Worm (Caenorhabditis elegans): ENCODE data around the gene srv-24.

Gene srv-24

DNA sequence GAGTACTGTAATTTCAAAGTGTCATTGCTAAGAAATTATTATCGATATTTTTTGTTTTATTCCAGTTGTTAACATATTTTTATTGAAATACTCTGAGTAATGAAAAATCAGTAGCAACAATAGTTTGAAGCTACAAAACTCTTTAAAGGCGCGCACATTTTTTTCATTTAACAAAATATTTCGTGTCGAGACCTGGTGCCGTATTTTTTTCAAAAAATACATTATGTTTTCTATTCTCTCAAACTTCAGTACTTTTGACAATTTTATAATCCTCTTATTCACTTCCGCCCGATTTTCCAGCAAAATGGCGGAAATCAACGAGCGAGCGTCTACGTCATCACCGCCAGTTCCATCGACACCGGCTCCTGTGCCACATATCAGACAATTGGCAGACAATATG lies 43.3 kb upstream of the srv-24 start, which contains the start of gene blos-2:
Gene blos-2, plus strand, starts transcription at position 301 of the 400 bp plus-strand sequence.
- TF ChIP-seq cnd-1 (tag; optimal IDR thresholded peaks at IDR 0.05) = no peak
- no peak for TF ChIP-seq elt-1 (tag; optimal IDR thresholded peaks at IDR 0.05; ENCODE audit: borderline replicate concordance, insufficient read depth)
- no peak for TF ChIP-seq bed-3 (GFP tag; optimal IDR thresholded peaks at IDR 0.05)
- no peak for TF ChIP-seq ceh-83 (GFP tag; optimal IDR thresholded peaks at IDR 0.05)
- TF ChIP-seq unc-120 (tag; optimal IDR thresholded peaks at IDR 0.05; ENCODE audit: poor library complexity, severe bottlenecking) = no peak
- no peak for TF ChIP-seq ceh-39 (tag; optimal IDR thresholded peaks at IDR 0.05)
- TF ChIP-seq hlh-1 (tag; optimal IDR thresholded peaks at IDR 0.05) = no peak
- no peak for TF ChIP-seq ceh-43 (GFP tag; optimal IDR thresholded peaks at IDR 0.05)
- TF ChIP-seq nhr-76 (tag; optimal IDR thresholded peaks at IDR 0.05) = no peak
- no peak for TF ChIP-seq snpc-4 (tag; optimal IDR thresholded peaks at IDR 0.05)
- TF ChIP-seq unc-39 (tag; optimal IDR thresholded peaks at IDR 0.05) = no peak
- no peak for TF ChIP-seq tbx-8 (GFP tag; optimal IDR thresholded peaks at IDR 0.05)
- TF ChIP-seq blmp-1 (tag; optimal IDR thresholded peaks at IDR 0.05) = no peak
- no peak for TF ChIP-seq sem-2 (GFP tag; optimal IDR thresholded peaks at IDR 0.05)
- no peak for TF ChIP-seq ces-1 (GFP tag; optimal IDR thresholded peaks at IDR 0.05)
- TF ChIP-seq zip-8 (tag; optimal IDR thresholded peaks at IDR 0.05) = no peak
- TF ChIP-seq ztf-11 (tag; optimal IDR thresholded peaks at IDR 0.05) = no peak
- TF ChIP-seq elt-3 (tag; optimal IDR thresholded peaks at IDR 0.05) = no peak
- TF ChIP-seq nhr-237 (tag; optimal IDR thresholded peaks at IDR 0.05) = no peak

ce11 chrIV:6330790-6331189 lies 40.1 kb upstream of the srv-24 start:
- TF ChIP-seq drap-1 (GFP tag; optimal IDR thresholded peaks at IDR 0.05) (no peak), mab-5 (tag; optimal IDR thresholded peaks at IDR 0.05) (no peak), lsy-2 (tag; optimal IDR thresholded peaks at IDR 0.05) (no peak), ceh-43 (GFP tag; optimal IDR thresholded peaks at IDR 0.05) (no peak), snpc-4 (tag; optimal IDR thresholded peaks at IDR 0.05) (no peak), mep-1 (tag; optimal IDR thresholded peaks at IDR 0.05) (no peak), ces-1 (GFP tag; optimal IDR thresholded peaks at IDR 0.05) (no peak), unc-120 (tag; optimal IDR thresholded peaks at IDR 0.05; ENCODE audit: poor library complexity, severe bottlenecking) (peak; percentile 12), tbx-8 (GFP tag; optimal IDR thresholded peaks at IDR 0.05) (no peak), unc-62 (GFP tag; optimal IDR thresholded peaks at IDR 0.05) (peak; percentile 49), cnd-1 (tag; optimal IDR thresholded peaks at IDR 0.05) (no peak)

DNA sequence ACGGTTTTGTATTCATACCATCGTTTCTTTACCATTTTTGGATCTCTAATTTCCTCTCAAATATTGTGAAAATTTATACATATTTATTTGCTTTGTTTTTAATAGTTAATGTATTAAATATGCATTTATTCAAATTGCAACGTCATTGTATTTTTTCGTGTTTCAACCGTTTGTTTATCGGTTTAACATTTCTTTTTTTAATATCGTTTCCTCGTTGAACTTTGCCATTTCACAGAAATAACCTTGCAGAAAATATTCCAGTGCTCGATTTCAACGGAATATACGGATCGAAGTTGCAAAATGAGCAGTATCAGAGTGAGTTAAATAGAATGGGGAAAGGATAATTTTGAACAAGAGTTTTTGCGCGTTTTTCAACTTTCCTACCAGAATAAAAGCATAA lies 38.7 kb upstream of the srv-24 start, which contains the start of gene seu-1:
Gene seu-1, plus strand, starts transcription at position 301 of the 400 bp plus-strand sequence.
- TF ChIP-seq elt-1 (tag; optimal IDR thresholded peaks at IDR 0.05; ENCODE audit: borderline replicate concordance, insufficient read depth) (no peak), ham-2 (GFP tag; optimal IDR thresholded peaks at IDR 0.05) (no peak), ceh-43 (GFP tag; optimal IDR thresholded peaks at IDR 0.05) (no peak), cnd-1 (tag; optimal IDR thresholded peaks at IDR 0.05) (no peak), nhr-2 (tag; optimal IDR thresholded peaks at IDR 0.05) (no peak), tbx-8 (GFP tag; optimal IDR thresholded peaks at IDR 0.05) (no peak), bed-3 (GFP tag; optimal IDR thresholded peaks at IDR 0.05) (no peak), unc-39 (tag; optimal IDR thresholded peaks at IDR 0.05) (no peak), blmp-1 (tag; optimal IDR thresholded peaks at IDR 0.05) (no peak), lin-32 (GFP tag; optimal IDR thresholded peaks at IDR 0.05) (no peak), pha-4 (tag; optimal IDR thresholded peaks at IDR 0.05) (no peak), nhr-237 (tag; optimal IDR thresholded peaks at IDR 0.05) (no peak), sptf-1 (tag; optimal IDR thresholded peaks at IDR 0.05) (no peak), unc-120 (tag; optimal IDR thresholded peaks at IDR 0.05; ENCODE audit: poor library complexity, severe bottlenecking) (no peak), mls-2 (tag; optimal IDR thresholded peaks at IDR 0.05) (no peak), zip-8 (tag; optimal IDR thresholded peaks at IDR 0.05) (no peak)

ce11 chrIV:6328198-6328597 lies 37.6 kb upstream of the srv-24 start:
- no peak for TF ChIP-seq nhr-28 (tag; optimal IDR thresholded peaks at IDR 0.05)
- no peak for TF ChIP-seq nhr-237 (tag; optimal IDR thresholded peaks at IDR 0.05)
- TF ChIP-seq lin-13 (tag; optimal IDR thresholded peaks at IDR 0.05) = no peak
- no peak for TF ChIP-seq blmp-1 (tag; optimal IDR thresholded peaks at IDR 0.05)
- no peak for TF ChIP-seq M03D4.4 (tag; optimal IDR thresholded peaks at IDR 0.05)
- no peak for TF ChIP-seq sem-2 (GFP tag; optimal IDR thresholded peaks at IDR 0.05)
- no peak for TF ChIP-seq ceh-83 (GFP tag; optimal IDR thresholded peaks at IDR 0.05)
- TF ChIP-seq unc-39 (tag; optimal IDR thresholded peaks at IDR 0.05) = no peak
- TF ChIP-seq cnd-1 (tag; optimal IDR thresholded peaks at IDR 0.05) = no peak
- TF ChIP-seq nhr-12 (tag; optimal IDR thresholded peaks at IDR 0.05) = no peak
- TF ChIP-seq lsy-2 (tag; optimal IDR thresholded peaks at IDR 0.05) = no peak
- TF ChIP-seq lin-32 (GFP tag; optimal IDR thresholded peaks at IDR 0.05) = no peak

Data from whole organism, mixed stage, embryonic.